Worm (Caenorhabditis elegans) whole organism, young adult: ENCODE results near the gene F59C12.3.

ENCODE experiments used
- C06A6.2 ChIP-seq: fragments of 200-800 bp; sonication (Bioruptor generic); conservative IDR thresholded peaks from 2 replicates; pipeline ENCODE4 v1.3.6; 2022; ENCODE audit warnings: missing genetic modification characterization, missing compliant biosample characterization
- F10E7.11 ChIP-seq: sonication (generic microtip); optimal IDR thresholded peaks from 2 replicates; lab custom pipeline; 2017; ENCODE audit warnings: mild to moderate bottlenecking, missing genetic modification characterization, moderate library complexity, missing compliant biosample characterization
- F22D6.2 ChIP-seq: sonication (generic microtip); optimal IDR thresholded peaks from 2 replicates; lab custom pipeline; 2016; ENCODE audit warnings: mild to moderate bottlenecking, missing genetic modification characterization, missing compliant biosample characterization
- F33H1.4 ChIP-seq: fragments of 200-800 bp; sonication (Bioruptor generic); IDR thresholded peaks from 2 replicates; pipeline ENCODE4 v1.3.6; 2022; ENCODE audit warnings: missing genetic modification reagents, missing genetic modification characterization, missing compliant biosample characterization
- F55B11.4 ChIP-seq: sonication (generic microtip); optimal IDR thresholded peaks from 2 replicates; lab custom pipeline; 2016; ENCODE audit warnings: missing compliant biosample characterization, missing genetic modification characterization, borderline replicate concordance; ENCODE audit not compliant: insufficient read depth
- T07F8.4 ChIP-seq: sonication (generic microtip); optimal IDR thresholded peaks from 2 replicates; lab custom pipeline; 2016; ENCODE audit warnings: mild to moderate bottlenecking, missing genetic modification characterization, moderate library complexity, missing compliant biosample characterization
- Y53G8AR.9 ChIP-seq: fragments of 200-800 bp; sonication (Bioruptor generic); conservative IDR thresholded peaks from 2 replicates; pipeline ENCODE4 v1.3.6; 2022; ENCODE audit warnings: missing genetic modification reagents, missing genetic modification characterization, missing compliant biosample characterization
- Y67H2A.10 ChIP-seq: fragments of 200-800 bp; sonication (Bioruptor generic); conservative IDR thresholded peaks from 2 replicates; pipeline ENCODE4 v1.3.6; 2022; ENCODE audit warnings: missing genetic modification reagents, missing genetic modification characterization, missing compliant biosample characterization
- attf-6 ChIP-seq: fragments of 200-800 bp; sonication (Bioruptor generic); IDR thresholded peaks from 2 replicates; pipeline ENCODE4 v1.3.6; 2022; ENCODE audit warnings: missing genetic modification reagents, missing genetic modification characterization, missing compliant biosample characterization
- ceh-27 ChIP-seq: fragments of 200-800 bp; sonication (Bioruptor generic); optimal IDR thresholded peaks from 2 replicates; lab custom pipeline; 2018; ENCODE audit warnings: mild to moderate bottlenecking, missing genetic modification characterization, moderate library complexity, missing compliant biosample characterization
- ceh-91 ChIP-seq: fragments of 200-800 bp; sonication (Bioruptor generic); IDR thresholded peaks from 2 replicates; pipeline ENCODE4 v1.3.6; 2022; ENCODE audit warnings: missing genetic modification reagents, missing genetic modification characterization, missing compliant biosample characterization
- dpl-1 ChIP-seq: fragments of 150-350 bp; optimal IDR thresholded peaks from 2 replicates; lab custom pipeline; 2014; ENCODE audit warnings: missing biosample characterization, missing genetic modification reagents, missing genetic modification characterization
- efl-1 ChIP-seq: fragments of 150-350 bp; optimal IDR thresholded peaks from 2 replicates; lab custom pipeline; 2014; ENCODE audit warnings: missing biosample characterization, missing genetic modification reagents, missing genetic modification characterization
- egl-18 ChIP-seq: fragments of 200-800 bp; sonication (Bioruptor generic); IDR thresholded peaks from 2 replicates; pipeline ENCODE4 v1.3.6; 2022; ENCODE audit warnings: missing genetic modification reagents, missing genetic modification characterization, missing compliant biosample characterization
- egrh-3 ChIP-seq: fragments of 200-800 bp; sonication (Bioruptor generic); IDR thresholded peaks from 2 replicates; pipeline ENCODE4 v1.3.6; 2022; ENCODE audit warnings: missing genetic modification reagents, missing genetic modification characterization, missing compliant biosample characterization
- ets-4 ChIP-seq: fragments of 200-800 bp; sonication (Bioruptor generic); optimal IDR thresholded peaks from 2 replicates; lab custom pipeline; 2018; ENCODE audit warnings: mild to moderate bottlenecking, missing genetic modification characterization, missing compliant biosample characterization
- hlh-26 ChIP-seq: fragments of 200-800 bp; sonication (Bioruptor generic); conservative IDR thresholded peaks from 2 replicates; pipeline ENCODE4 v1.3.6; 2022; ENCODE audit warnings: missing genetic modification reagents, missing genetic modification characterization, missing compliant biosample characterization
- lag-1 ChIP-seq: fragments of 200-800 bp; sonication (Bioruptor generic); IDR thresholded peaks from 2 replicates; pipeline ENCODE4 v1.3.6; 2022; ENCODE audit warnings: missing genetic modification reagents, missing genetic modification characterization, missing compliant biosample characterization
- let-607 ChIP-seq, 2 experiments: fragments of 200-800 bp in 1 of 2; sonication (Bioruptor generic) in 1 of 2; sonication (generic microtip) in 1 of 2; optimal IDR thresholded peaks; 2 replicates each; lab custom pipeline; 2016 to 2018; ENCODE audit warnings: mild to moderate bottlenecking in 2 of 2, missing compliant biosample characterization in 2 of 2, missing genetic modification characterization in 2 of 2, moderate library complexity in 2 of 2, missing genotype in 1 of 2
- madf-6 ChIP-seq: fragments of 200-800 bp; sonication (Bioruptor generic); IDR thresholded peaks from 2 replicates; pipeline ENCODE4 v1.3.6; 2022; ENCODE audit warnings: missing genetic modification reagents, missing genetic modification characterization, missing compliant biosample characterization
- mcd-1 ChIP-seq: fragments of 200-800 bp; sonication (Bioruptor generic); IDR thresholded peaks from 2 replicates; pipeline ENCODE4 v1.3.6; 2022; ENCODE audit warnings: missing genetic modification reagents, missing genetic modification characterization, missing compliant biosample characterization
- nfya-1 ChIP-seq: sonication (generic microtip); optimal IDR thresholded peaks from 2 replicates; lab custom pipeline; 2017; ENCODE audit warnings: antibody characterized with exemption, missing compliant biosample characterization, missing genetic modification characterization, borderline replicate concordance; ENCODE audit not compliant: insufficient read depth
- nhr-27 ChIP-seq: fragments of 200-800 bp; sonication (Bioruptor generic); optimal IDR thresholded peaks from 2 replicates; lab custom pipeline; 2018; ENCODE audit warnings: mild to moderate bottlenecking, missing genetic modification characterization, moderate library complexity, missing compliant biosample characterization
- nhr-80 ChIP-seq: sonication (generic microtip); optimal IDR thresholded peaks from 2 replicates; lab custom pipeline; 2016; ENCODE audit warnings: missing genetic modification characterization, missing compliant biosample characterization
- pbrm-1 ChIP-seq: fragments of 200-800 bp; sonication (Bioruptor generic); IDR thresholded peaks from 2 replicates; pipeline ENCODE4 v1.3.6; 2022; ENCODE audit warnings: missing genetic modification reagents, missing genetic modification characterization, missing compliant biosample characterization
- sdz-38 ChIP-seq: sonication (generic microtip); optimal IDR thresholded peaks from 2 replicates; lab custom pipeline; 2016; ENCODE audit warnings: missing genotype, missing genetic modification characterization, missing compliant biosample characterization
- snpc-1.3 ChIP-seq: sonication (generic microtip); optimal IDR thresholded peaks from 2 replicates; lab custom pipeline; 2017; ENCODE audit warnings: missing genetic modification characterization, mild to moderate bottlenecking, missing compliant biosample characterization, antibody characterized with exemption, moderate library complexity, missing genotype, missing genetic modification reagents; ENCODE audit not compliant: insufficient read depth
- somi-1 ChIP-seq: fragments of 200-800 bp; sonication (Bioruptor generic); optimal IDR thresholded peaks from 2 replicates; lab custom pipeline; 2018; ENCODE audit warnings: mild to moderate bottlenecking, missing genetic modification characterization, missing compliant biosample characterization
- sptf-2 ChIP-seq: fragments of 200-800 bp; sonication (Bioruptor generic); optimal IDR thresholded peaks from 2 replicates; lab custom pipeline; 2018; ENCODE audit warnings: mild to moderate bottlenecking, missing genetic modification characterization, missing compliant biosample characterization
- tbp1 ChIP-seq: fragments of 200-800 bp; sonication (Bioruptor generic); optimal IDR thresholded peaks from 2 replicates; lab custom pipeline; 2018; ENCODE audit warnings: mild to moderate bottlenecking, missing genetic modification characterization, missing compliant biosample characterization
- tlf-1 ChIP-seq: fragments of 200-800 bp; sonication (Bioruptor generic); optimal IDR thresholded peaks from 2 replicates; lab custom pipeline; 2018; ENCODE audit warnings: mild to moderate bottlenecking, missing genetic modification characterization, missing compliant biosample characterization
- unc-130 ChIP-seq: sonication (generic microtip); optimal IDR thresholded peaks from 2 replicates; lab custom pipeline; 2016; ENCODE audit warnings: missing genetic modification reagents, missing genetic modification characterization, missing compliant biosample characterization
- zfh-2 ChIP-seq: fragments of 200-800 bp; sonication (Bioruptor generic); conservative IDR thresholded peaks from 2 replicates; pipeline ENCODE4 v1.3.6; 2022; ENCODE audit warnings: missing genetic modification reagents, missing genetic modification characterization, missing compliant biosample characterization
- ztf-25 ChIP-seq: fragments of 200-800 bp; sonication (Bioruptor generic); IDR thresholded peaks from 2 replicates; pipeline ENCODE4 v1.3.6; 2022; ENCODE audit warnings: missing genetic modification reagents, missing genetic modification characterization, missing compliant biosample characterization
- ztf-26 ChIP-seq: sonication (generic microtip); optimal IDR thresholded peaks from 2 replicates; lab custom pipeline; 2017; ENCODE audit warnings: missing genetic modification characterization, missing compliant biosample characterization
- ztf-3 ChIP-seq: fragments of 200-800 bp; sonication (Bioruptor generic); optimal IDR thresholded peaks from 2 replicates; lab custom pipeline; 2018; ENCODE audit warnings: mild to moderate bottlenecking, missing genetic modification characterization, missing compliant biosample characterization
- ztf-6 ChIP-seq: fragments of 200-800 bp; sonication (Bioruptor generic); IDR thresholded peaks from 2 replicates; pipeline ENCODE4 v1.3.6; 2022; ENCODE audit warnings: missing genetic modification reagents, missing genetic modification characterization, missing compliant biosample characterization

F59C12.3 gene

ce11 chrX:16648773-16649172, 39.4 kb upstream of the F59C12.3 start:
- TF ChIP-seq efl-1 (GFP tag; lab: Kevin White, UChicago) (no peak), tbp1 (no peak), F55B11.4 (tag; lab: Kevin White, UChicago) (no peak)

DNA sequence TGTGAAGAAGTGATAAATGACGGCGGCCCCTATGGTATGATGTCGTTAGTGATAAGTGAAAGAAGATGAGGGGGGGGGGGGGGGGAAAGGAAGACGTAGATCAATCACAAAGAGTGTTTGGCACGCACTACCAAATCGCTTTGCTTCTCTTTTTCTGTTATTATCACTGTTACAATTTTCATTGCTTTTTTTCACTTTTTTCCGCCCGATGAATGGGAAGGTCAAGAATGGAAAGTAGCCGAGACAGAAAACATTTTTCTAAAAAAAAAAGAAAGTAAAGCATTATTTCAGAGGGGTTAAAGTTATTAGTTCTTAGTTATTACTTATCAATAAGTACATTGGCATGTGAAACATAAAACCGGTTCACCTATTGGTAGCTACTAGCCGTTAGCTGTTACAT, 37.9 kb upstream of the F59C12.3 start:
- TF ChIP-seq nhr-27 (tag; lab: Kevin White, UChicago), result no peak
- no peak for TF ChIP-seq F10E7.11
- no peak for TF ChIP-seq nhr-80
- TF ChIP-seq let-607 (tag; optimal IDR thresholded peaks at IDR 0.05; lab: Kevin White, UChicago), result no peak
- TF ChIP-seq ets-4 (GFP tag; lab: Kevin White, UChicago), result no peak
- TF ChIP-seq dpl-1 (GFP tag; lab: Kevin White, UChicago), result no peak
- no peak for TF ChIP-seq ceh-27
- no peak for TF ChIP-seq attf-6
- TF ChIP-seq C06A6.2 (GFP tag; lab: Robert Waterston, UW), result no peak
- no peak for TF ChIP-seq hlh-26 (GFP tag; lab: Robert Waterston, UW)
- TF ChIP-seq unc-130 (GFP tag; lab: Kevin White, UChicago), result no peak
- TF ChIP-seq sdz-38, result no peak
- TF ChIP-seq pbrm-1, result no peak
- TF ChIP-seq Y67H2A.10 (GFP tag; lab: Robert Waterston, UW), result no peak
- TF ChIP-seq F22D6.2, result no peak
- TF ChIP-seq ztf-26 (tag; lab: Kevin White, UChicago), result no peak
- TF ChIP-seq ceh-91 (GFP tag; lab: Robert Waterston, UW), result no peak
- no peak for TF ChIP-seq ztf-25 (GFP tag; lab: Robert Waterston, UW)
- TF ChIP-seq F33H1.4 (GFP tag; lab: Robert Waterston, UW), result no peak

DNA sequence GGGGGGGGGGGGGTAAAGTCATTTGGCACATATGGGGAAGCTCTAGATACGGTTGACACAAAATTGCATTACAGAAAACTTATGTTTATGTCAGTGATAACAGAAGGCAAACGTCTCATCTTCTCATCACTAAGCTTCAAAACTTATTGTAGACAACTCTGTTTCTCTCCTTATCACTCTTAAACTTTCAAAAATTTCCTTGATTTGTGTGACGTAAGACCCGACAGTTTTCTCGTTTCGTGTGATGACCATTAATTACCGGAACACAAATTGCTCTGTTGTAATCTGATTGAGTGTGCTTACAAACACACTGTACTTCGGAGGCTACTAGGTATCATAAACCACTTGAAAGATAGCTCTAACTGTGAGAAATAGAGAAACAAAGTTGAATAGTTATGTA, 35.6 kb upstream of the F59C12.3 start:
- TF ChIP-seq ztf-6 (GFP tag; lab: Robert Waterston, UW), result no peak
- no peak for TF ChIP-seq nfya-1 (tag; lab: Kevin White, UChicago)
- no peak for TF ChIP-seq mcd-1
- no peak for TF ChIP-seq ztf-3
- peak; percentile 54 for TF ChIP-seq nhr-80
- no peak for TF ChIP-seq lag-1 (GFP tag; lab: Robert Waterston, UW)
- TF ChIP-seq madf-6 (GFP tag; lab: Robert Waterston, UW), result no peak

DNA sequence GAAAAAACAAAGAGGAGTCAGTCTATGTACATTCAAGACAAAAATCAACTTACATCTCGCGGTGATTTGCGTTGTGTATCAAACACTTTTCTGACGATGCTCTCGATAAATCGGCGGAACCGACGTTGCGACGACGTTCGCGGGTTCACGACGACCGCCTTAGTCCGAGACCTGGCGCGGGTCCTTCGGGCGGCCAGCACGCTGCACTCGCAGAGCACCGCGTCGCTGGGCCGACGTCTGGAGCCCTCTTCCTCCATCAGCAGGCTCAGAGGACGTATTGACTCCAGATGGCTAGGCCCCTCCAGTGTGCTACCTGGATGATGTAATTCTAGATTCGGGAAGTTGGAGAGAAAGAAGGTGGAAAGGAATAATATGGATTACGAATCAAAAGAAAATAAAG, 33.9 kb upstream of the F59C12.3 start:
- no peak for TF ChIP-seq somi-1
- TF ChIP-seq egl-18, result no peak
- no peak for TF ChIP-seq let-607 (tag; optimal IDR thresholded peaks at IDR 0.05; lab: Kevin White, UChicago)
- TF ChIP-seq sptf-2, result peak; percentile 29
- TF ChIP-seq egrh-3, result peak; percentile 89; the same call in 1 of the 2 replicates
- no peak for TF ChIP-seq T07F8.4 (tag; lab: Kevin White, UChicago)
- no peak for TF ChIP-seq nhr-27 (tag; lab: Kevin White, UChicago)
- peak; percentile 95 for TF ChIP-seq zfh-2
- TF ChIP-seq Y53G8AR.9 (GFP tag; lab: Robert Waterston, UW), result no peak
- TF ChIP-seq tlf-1 (GFP tag; lab: Kevin White, UChicago), result no peak
- TF ChIP-seq snpc-1.3 (tag; lab: Kevin White, UChicago), result no peak
- TF ChIP-seq, all 124 proteins: peak for 3
